Fruit fly (Drosophila melanogaster) ovary, adult (tissue): ENCODE results near the gene Cyp4ac3.

Source experiments
- CG17801 ChIP-seq: fragments of 200-800 bp; optimal IDR thresholded peaks from 2 replicates; lab custom pipeline; 2019; ENCODE audit warnings: missing biosample characterization, mild to moderate bottlenecking, missing genetic modification characterization, moderate library complexity; ENCODE audit not compliant: partially characterized antibody

Cyp4ac3 gene

DNA sequence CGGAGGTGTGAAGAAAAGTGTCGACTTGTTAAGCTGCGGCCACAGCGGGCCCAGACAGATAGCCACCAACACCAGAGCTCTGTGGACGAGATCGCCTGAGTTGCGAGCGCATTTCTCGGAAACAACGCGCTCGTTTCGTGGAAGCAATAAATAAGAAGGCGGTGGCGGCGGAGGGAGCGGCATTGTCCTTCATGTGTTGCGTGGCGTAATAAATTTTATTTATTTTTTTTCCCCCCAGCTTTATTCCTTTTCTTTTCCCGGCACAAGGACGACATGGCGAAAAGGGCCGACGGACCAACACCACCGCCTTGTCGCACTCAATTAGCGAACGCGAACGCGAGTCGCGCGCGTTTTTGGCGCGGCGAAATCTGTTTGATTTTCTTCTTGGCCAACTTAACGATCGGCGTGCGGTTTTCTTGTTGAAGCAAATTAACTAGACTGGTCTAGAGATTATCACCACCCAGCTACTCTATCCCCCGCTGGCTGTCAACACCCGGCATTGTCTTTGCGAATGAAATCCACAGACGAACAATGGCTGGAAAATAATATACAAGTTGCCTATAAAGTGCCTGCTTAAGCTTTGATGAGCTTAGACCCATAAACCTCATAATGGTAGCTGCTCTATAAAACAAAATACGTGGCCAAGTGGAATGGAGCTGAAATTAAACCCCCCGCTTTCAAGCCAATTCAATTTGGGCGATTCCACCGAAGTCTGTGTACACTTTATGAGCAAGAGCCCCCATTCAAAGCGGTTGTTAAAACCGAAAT, 9.0 kb upstream of the Cyp4ac3 start:
- TF ChIP-seq CG17801 (GFP tag; lab: Kevin White, UChicago) = no peak

DNA sequence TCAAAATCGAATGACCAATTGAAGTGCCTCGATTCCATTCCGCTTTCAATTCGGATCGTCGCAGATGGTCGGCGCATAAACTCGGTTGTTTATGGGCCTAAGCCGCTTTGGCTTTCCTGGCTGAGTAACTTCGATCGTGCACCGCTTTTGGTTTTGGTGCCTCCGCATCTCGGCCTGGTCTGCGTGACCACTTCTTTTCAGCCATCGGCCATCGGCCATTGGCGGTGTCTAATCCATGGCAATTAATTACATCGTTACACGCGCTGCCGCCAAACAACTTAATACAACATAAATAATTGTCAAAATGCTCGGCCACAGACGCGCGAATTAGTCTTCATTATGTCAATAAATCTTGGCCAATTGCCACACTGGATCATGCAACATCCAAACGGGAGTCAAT, 8.0 kb upstream of the Cyp4ac3 start:
- no peak for TF ChIP-seq CG17801 (GFP tag; lab: Kevin White, UChicago)

DNA sequence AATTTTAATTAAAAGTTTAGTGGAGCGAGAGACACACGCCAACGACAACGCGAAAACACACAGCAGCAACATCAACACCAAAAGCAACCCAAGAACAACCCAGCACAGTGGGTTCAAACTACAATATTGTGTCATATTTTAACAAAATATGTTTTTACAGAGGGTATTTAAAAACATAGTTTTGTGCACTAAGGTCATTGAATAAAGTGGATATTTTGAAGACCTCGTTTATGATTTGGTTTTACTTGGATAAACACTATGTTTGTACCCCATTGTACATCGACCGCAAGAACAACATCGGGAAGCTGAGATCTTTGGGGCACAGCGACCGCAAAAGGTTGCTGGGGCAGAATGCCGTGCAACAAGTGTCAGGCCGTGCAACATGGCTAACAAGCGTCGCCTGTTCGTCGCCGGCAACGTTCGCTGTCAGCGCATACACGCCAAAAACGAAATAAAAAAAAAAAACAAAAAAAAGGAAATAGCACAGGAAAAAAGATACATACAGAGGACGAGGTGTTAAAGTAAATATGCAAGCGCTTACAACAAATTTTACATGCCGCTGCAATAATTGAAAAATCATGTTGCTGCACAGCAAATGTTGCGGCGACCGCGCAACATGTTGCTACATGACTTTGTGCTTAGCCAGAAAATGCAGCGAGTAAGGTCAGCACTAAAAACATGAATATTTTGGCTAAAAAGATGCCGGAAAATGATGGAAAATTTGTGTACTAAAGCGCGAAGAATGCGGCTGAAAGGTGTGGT, 6.9 kb upstream of the Cyp4ac3 start:
- TF ChIP-seq CG17801 (GFP tag; lab: Kevin White, UChicago) = no peak

DNA sequence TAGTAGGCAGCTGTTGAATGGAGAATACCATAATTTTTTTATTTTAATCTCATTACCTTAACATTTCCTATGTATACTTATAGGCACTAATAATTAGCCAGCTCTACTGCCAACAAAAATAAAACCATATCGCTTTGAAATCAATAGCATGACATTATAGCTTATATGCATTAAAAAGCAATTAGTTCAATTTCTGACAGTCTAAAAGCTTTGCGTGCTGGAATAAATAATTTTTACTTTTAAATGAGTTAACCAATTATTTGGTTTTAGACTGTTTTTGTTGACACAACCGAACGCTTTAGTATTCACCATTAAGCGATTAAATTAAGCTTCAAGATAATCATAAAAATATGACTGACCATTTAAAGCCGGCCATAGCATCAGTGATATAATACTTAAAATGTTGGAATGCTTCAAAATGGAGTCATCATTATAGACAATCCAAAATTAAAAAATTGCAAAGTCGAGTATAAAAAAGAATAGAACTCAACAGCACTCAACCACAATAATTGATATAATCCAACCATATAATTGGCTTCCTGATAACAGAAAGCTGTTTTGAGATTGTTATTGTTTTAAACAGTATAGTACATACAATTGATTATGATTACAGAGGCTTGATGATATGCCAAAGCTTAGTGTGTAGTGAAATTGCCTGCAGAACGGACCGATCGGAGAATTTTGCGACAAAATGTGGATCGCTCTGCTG, 4.8 kb upstream of the Cyp4ac3 start, which contains the start of gene Cyp4ac1:
TSS of gene Cyp4ac1 (plus strand) at position 659 of the 709 bp plus-strand sequence.
- TF ChIP-seq CG17801 (GFP tag; lab: Kevin White, UChicago) = no peak

DNA sequence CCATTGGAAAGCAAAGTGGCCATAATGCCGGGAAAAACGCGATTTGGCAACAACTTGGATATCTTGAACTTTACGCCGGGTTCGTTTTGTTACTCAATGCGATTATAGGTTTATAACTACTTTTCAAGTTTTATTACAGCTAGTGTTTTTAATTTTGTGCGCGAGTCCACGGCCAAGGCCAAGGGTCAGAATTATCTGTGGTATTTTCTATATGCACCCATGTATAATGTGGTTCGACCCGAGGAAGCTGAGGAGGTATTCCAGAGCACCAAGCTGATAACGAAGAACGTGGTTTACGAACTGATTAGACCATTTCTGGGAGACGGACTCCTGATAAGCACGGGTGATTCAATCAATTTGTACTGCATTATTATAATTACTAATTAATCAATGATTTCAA, 4.1 kb upstream of the Cyp4ac3 start:
- no peak for TF ChIP-seq CG17801 (GFP tag; lab: Kevin White, UChicago)

- TF ChIP-seq CG17801 (GFP tag; lab: Kevin White, UChicago) = no peak
These were observed 2.2 kb upstream of the Cyp4ac3 start, which contains the start of gene Cyp4ac2 for dm6 chr2L:5266092-5266491. Gene Cyp4ac2 (plus strand): TSS chr2L:5266392.

- no peak for TF ChIP-seq CG17801 (GFP tag; lab: Kevin White, UChicago)
These were observed 2.1 kb downstream of the Cyp4ac3 start for dm6 chr2L:5270215-5271071.

dm6 chr2L:5271081-5271480, 2.8 kb downstream of the Cyp4ac3 start, which contains the start of gene tkv:
Gene tkv (minus strand): TSS chr2L:5271384.
- no peak for TF ChIP-seq CG17801 (GFP tag; lab: Kevin White, UChicago)

- TF ChIP-seq CG17801 (GFP tag; lab: Kevin White, UChicago) = no peak
These were observed 9.1 kb downstream of the Cyp4ac3 start for dm6 chr2L:5277262-5278008.

DNA sequence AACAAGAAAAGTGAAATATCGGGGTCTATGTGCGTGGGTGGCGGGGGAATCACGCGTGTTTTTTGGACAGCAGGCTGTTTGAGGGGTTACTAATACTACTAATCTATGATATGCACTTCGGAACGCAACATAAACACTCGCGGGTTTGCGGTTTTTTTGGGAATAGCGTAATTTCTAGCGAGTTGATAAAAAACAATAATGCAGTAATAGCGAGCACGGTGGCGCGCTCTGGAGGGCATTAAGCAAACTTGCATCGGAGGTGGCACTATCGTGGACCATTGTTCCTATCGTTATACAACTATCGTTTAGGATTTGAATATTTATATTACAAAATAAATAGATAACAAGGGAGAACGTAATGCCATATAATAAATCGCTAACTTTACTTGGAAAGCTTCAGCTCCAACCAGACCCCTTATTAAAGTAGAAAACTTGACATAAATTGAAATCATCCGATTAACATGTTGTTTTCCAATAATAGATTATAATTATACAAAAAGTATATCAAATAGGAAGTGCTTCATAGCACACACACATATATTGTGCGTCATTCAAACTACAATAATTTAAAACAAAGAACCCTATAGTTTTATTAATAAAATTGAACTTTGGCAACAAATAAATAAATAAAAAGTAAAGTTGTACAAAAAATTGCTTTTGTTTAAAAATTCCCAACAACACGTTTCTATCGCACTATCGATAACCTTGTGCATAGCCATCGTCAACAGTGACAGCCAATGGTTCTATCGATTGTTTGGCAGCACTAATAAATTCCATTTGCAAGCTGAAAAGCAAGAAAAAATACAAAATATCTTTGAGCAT, 10.2 kb downstream of the Cyp4ac3 start, which contains the start of the genes Nin and Bub1:
TSS of gene Nin (minus strand) at position 240 of the 822 bp plus-strand sequence.
TSS of gene Bub1 (plus strand) at position 557 of the 822 bp plus-strand sequence.
- peak; percentile 4 for TF ChIP-seq CG17801 (GFP tag; lab: Kevin White, UChicago)

DNA sequence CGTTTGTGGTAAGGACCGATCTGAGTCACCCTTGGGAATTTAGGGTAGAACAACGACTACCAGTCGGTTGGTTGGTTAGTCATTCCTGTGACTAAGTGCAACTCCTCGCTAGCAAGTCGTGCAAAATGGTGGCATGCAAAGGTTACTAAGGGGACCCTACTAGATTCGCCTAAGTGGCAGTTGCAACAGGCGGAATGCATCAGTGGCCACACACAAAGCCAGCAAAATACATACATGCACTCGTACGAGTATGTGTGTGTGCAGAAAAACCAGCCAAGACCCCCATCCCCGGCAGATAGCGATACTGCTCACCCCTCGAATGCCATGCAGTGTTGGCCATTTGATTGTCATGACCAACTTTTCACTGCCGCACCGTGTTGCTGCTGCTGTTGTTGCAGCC, 16.5 kb downstream of the Cyp4ac3 start:
- no peak for TF ChIP-seq CG17801 (GFP tag; lab: Kevin White, UChicago)

DNA sequence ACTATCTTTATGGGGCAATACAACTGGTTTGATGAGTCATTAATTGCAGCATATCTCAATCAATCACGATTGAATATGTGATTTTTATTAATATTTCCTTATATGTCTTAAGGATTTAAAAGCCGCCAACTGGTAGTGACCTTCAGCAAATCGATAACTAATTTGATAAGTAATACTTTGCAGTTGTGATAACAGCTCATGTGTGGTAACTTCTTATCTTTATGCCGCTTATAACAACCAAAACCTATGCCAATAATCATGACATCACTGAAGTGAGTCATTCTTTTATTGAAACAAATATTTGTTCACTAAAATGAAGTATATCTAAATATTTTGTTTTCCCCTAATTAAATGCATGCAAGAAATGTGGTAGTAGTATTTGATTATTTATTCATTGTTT, 17.6 kb downstream of the Cyp4ac3 start:
- TF ChIP-seq CG17801 (GFP tag; lab: Kevin White, UChicago) = no peak
